Worm (Caenorhabditis elegans): Measurements from ENCODE around the gene cgef-1.

DNA sequence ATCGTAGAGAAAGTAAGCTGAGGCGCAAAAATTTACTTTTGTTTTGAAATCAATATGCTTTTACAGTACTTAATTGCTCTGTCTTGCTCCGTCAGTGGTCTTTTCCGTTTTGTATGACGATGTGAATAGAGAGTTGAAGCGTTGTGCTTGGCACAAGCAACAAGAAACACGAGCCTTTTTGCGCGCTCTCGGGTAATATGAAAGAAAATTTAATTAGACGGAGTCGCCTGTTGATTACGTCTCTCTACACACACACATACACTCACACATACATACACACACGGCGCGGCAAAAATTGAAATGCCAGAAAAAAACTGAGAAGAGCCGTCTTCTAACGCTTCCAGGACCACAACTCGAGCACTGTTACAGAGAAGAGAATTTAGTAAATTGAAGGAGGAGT, 42.0 kb upstream of the cgef-1 start:
- no peak for TF ChIP-seq tag-97 (GFP tag; IDR thresholded peaks at IDR 0.05)
- no peak for TF ChIP-seq zip-11 (GFP tag; IDR thresholded peaks at IDR 0.05)
- TF ChIP-seq zfp-2 (tag; optimal IDR thresholded peaks at IDR 0.05): no peak

All from whole organism, L4 larva.